Fruit fly (Drosophila melanogaster): Measurements from ENCODE around the gene LManII.

LManII gene

dm6 chr2L:10468388-10468787 lies 10.9 kb downstream of the LManII start (continued):
- TF ChIP-seq chn (GFP tag; optimal IDR thresholded peaks at IDR 0.05) (peak; percentile 11), CG34376 (GFP tag; optimal IDR thresholded peaks at IDR 0.05) (no peak), odd (GFP tag; optimal IDR thresholded peaks at IDR 0.05) (peak; percentile 11), BtbVII (GFP tag; optimal IDR thresholded peaks at IDR 0.05) (peak; percentile 18), pum (GFP tag; optimal IDR thresholded peaks at IDR 0.05) (no peak), Xbp1 (GFP tag; optimal IDR thresholded peaks at IDR 0.05) (peak; percentile 61), lov (optimal IDR thresholded peaks at IDR 0.05) (no peak), lov (GFP tag; IDR thresholded peaks at IDR 0.05) (no peak), CG10959 (GFP tag; IDR thresholded peaks at IDR 0.05) (no peak), cg (GFP tag; optimal IDR thresholded peaks at IDR 0.05) (no peak), PHDP (tag; optimal IDR thresholded peaks at IDR 0.05) (peak; percentile 59), CG12942 (GFP tag; optimal IDR thresholded peaks at IDR 0.05) (peak; percentile 12), CG1602 (GFP tag; optimal IDR thresholded peaks at IDR 0.05) (peak; percentile 49), stwl (tag; optimal IDR thresholded peaks at IDR 0.05) (no peak), Dip3 (GFP tag; optimal IDR thresholded peaks at IDR 0.05) (no peak), az2 (GFP tag; optimal IDR thresholded peaks at IDR 0.05) (peak; percentile 55), CG7963 (GFP tag; IDR thresholded peaks at IDR 0.05; ENCODE audit: partially characterized antibody) (no peak), CTCF (GFP tag; optimal IDR thresholded peaks at IDR 0.05) (no peak), NfI (GFP tag; optimal IDR thresholded peaks at IDR 0.05) (peak; percentile 63), CG31441 (GFP tag; IDR thresholded peaks at IDR 0.05) (peak; percentile 64), sug (tag; optimal IDR thresholded peaks at IDR 0.05) (peak; percentile 26), klu (GFP tag; IDR thresholded peaks at IDR 0.05) (no peak), br (optimal IDR thresholded peaks at IDR 0.05) (no peak), Usf (GFP tag; optimal IDR thresholded peaks at IDR 0.05) (no peak), Nf-YA (GFP tag; IDR thresholded peaks at IDR 0.05) (0 out of 2 replicates have a peak, but pooled peaks have one; percentile 9), Hr3 (GFP tag; optimal IDR thresholded peaks at IDR 0.05) (peak; percentile 9), Ssrp (tag; optimal IDR thresholded peaks at IDR 0.05) (peak; percentile 17), Dbx (GFP tag; IDR thresholded peaks at IDR 0.05) (0 out of 3 replicates have a peak, but pooled peaks have one; percentile 26), CG8388 (GFP tag; optimal IDR thresholded peaks at IDR 0.05) (peak; percentile 25), seq (GFP tag; IDR thresholded peaks at IDR 0.05) (no peak), abd-A (tag; optimal IDR thresholded peaks at IDR 0.05) (no peak), danr (GFP tag; IDR thresholded peaks at IDR 0.05) (no peak), H15 (GFP tag; IDR thresholded peaks at IDR 0.05) (peak; percentile 50; the same call in 1 of the 3 replicates), CG7987 (GFP tag; optimal IDR thresholded peaks at IDR 0.05) (no peak), lola (GFP tag; optimal IDR thresholded peaks at IDR 0.05) (no peak), Sox102F (GFP tag; optimal IDR thresholded peaks at IDR 0.05) (peak; percentile 65), CG4282 (GFP tag; optimal IDR thresholded peaks at IDR 0.05) (no peak), Bgb (GFP tag; IDR thresholded peaks at IDR 0.05; ENCODE audit: partially characterized antibody) (no peak), NC2β (GFP tag; optimal IDR thresholded peaks at IDR 0.05) (no peak), lbe (GFP tag; optimal IDR thresholded peaks at IDR 0.05) (no peak), CG17829 (tag; optimal IDR thresholded peaks at IDR 0.05) (peak; percentile 37), wek (GFP tag; optimal IDR thresholded peaks at IDR 0.05) (no peak), insv (GFP tag; optimal IDR thresholded peaks at IDR 0.05) (no peak), CG5180 (GFP tag; optimal IDR thresholded peaks at IDR 0.05) (peak; percentile 28), dmrt99B (tag; optimal IDR thresholded peaks at IDR 0.05) (peak; percentile 70), CG12236 (GFP tag; optimal IDR thresholded peaks at IDR 0.05) (no peak), dati (GFP tag; IDR thresholded peaks at IDR 0.05) (peak; percentile 56; the same call in 1 of the 2 replicates), MTF-1 (GFP tag; optimal IDR thresholded peaks at IDR 0.05; ENCODE audit: borderline replicate concordance) (no peak), luna (GFP tag; optimal IDR thresholded peaks at IDR 0.05) (no peak), hth (optimal IDR thresholded peaks at IDR 0.05) (no peak), CG32532 (GFP tag; IDR thresholded peaks at IDR 0.05) (peak; percentile 82), Ptx1 (GFP tag; IDR thresholded peaks at IDR 0.05) (peak; percentile 76)

Data from whole organism, embryonic.